Worm (Caenorhabditis elegans): ENCODE measurements around the gene C46C2.5.
A peak's percentile ranks its signal among the peaks of the same experiment; 100 is the strongest.

C46C2.5 gene

ce11 chrIV:9215824-9216223 lies 23.4 kb upstream of the C46C2.5 start:
- TF ChIP-seq lin-14 (GFP tag; optimal IDR thresholded peaks at IDR 0.05) (peak; percentile 33), dsc-1 (tag; optimal IDR thresholded peaks at IDR 0.05) (peak; percentile 32), nhr-20 (tag; optimal IDR thresholded peaks at IDR 0.05) (no peak), lsy-2 (tag; optimal IDR thresholded peaks at IDR 0.05) (no peak), isw-1 (GFP tag; IDR thresholded peaks at IDR 0.05) (no peak), egl-13 (tag; optimal IDR thresholded peaks at IDR 0.05) (peak; percentile 27), ztf-11 (tag; optimal IDR thresholded peaks at IDR 0.05) (no peak), efl-3 (GFP tag; optimal IDR thresholded peaks at IDR 0.05) (no peak), nhr-84 (tag; optimal IDR thresholded peaks at IDR 0.05) (no peak), C16A3.4 (tag; optimal IDR thresholded peaks at IDR 0.05) (no peak), nhr-28 (tag; optimal IDR thresholded peaks at IDR 0.05) (no peak), rnt-1 (tag; optimal IDR thresholded peaks at IDR 0.05) (no peak), pax-3 (tag; optimal IDR thresholded peaks at IDR 0.05) (peak; percentile 31), zag-1 (tag; optimal IDR thresholded peaks at IDR 0.05) (no peak), C34B4.2 (tag; optimal IDR thresholded peaks at IDR 0.05) (no peak), efl-1 (optimal IDR thresholded peaks at IDR 0.05) (no peak), efl-1 (GFP tag; optimal IDR thresholded peaks at IDR 0.05 in 1 of 2) (no peak), tbx-2 (tag; optimal IDR thresholded peaks at IDR 0.05) (no peak)

ce11 chrIV:9214823-9215222 lies 22.4 kb upstream of the C46C2.5 start:
- TF ChIP-seq sptf-1 (tag; optimal IDR thresholded peaks at IDR 0.05) = no peak
- TF ChIP-seq nhr-77 (tag; optimal IDR thresholded peaks at IDR 0.05) = no peak
- TF ChIP-seq pqm-1 (tag; optimal IDR thresholded peaks at IDR 0.05) = no peak
- no peak for TF ChIP-seq efl-3 (GFP tag; optimal IDR thresholded peaks at IDR 0.05)
- TF ChIP-seq unc-86 (tag; optimal IDR thresholded peaks at IDR 0.05) = no peak
- no peak for TF ChIP-seq nhr-20 (tag; optimal IDR thresholded peaks at IDR 0.05)

- no peak for TF ChIP-seq nhr-20 (tag; optimal IDR thresholded peaks at IDR 0.05)
- TF ChIP-seq nhr-47 (tag; optimal IDR thresholded peaks at IDR 0.05) = no peak
- TF ChIP-seq mab-9 (GFP tag; IDR thresholded peaks at IDR 0.05) = no peak
- no peak for TF ChIP-seq mep-1 (tag; optimal IDR thresholded peaks at IDR 0.05)
- TF ChIP-seq pqm-1 (tag; optimal IDR thresholded peaks at IDR 0.05) = no peak
- no peak for TF ChIP-seq nhr-237 (tag; optimal IDR thresholded peaks at IDR 0.05)
- no peak for TF ChIP-seq lsy-2 (tag; optimal IDR thresholded peaks at IDR 0.05)
- TF ChIP-seq ztf-11 (tag; optimal IDR thresholded peaks at IDR 0.05) = no peak
- TF ChIP-seq nhr-19 (GFP tag; conservative IDR thresholded peaks at IDR 0.05) = no peak
- TF ChIP-seq elt-3 (tag; optimal IDR thresholded peaks at IDR 0.05) = no peak
- TF ChIP-seq elt-2 (tag; optimal IDR thresholded peaks at IDR 0.05) = no peak
- no peak for TF ChIP-seq lir-3 (tag; optimal IDR thresholded peaks at IDR 0.05; ENCODE audit: poor library complexity)
- no peak for TF ChIP-seq efl-1 (optimal IDR thresholded peaks at IDR 0.05)
- peak in 1 of 2 experiments; percentile 34 for TF ChIP-seq efl-1 (GFP tag; optimal IDR thresholded peaks at IDR 0.05 in 1 of 2)
- TF ChIP-seq blmp-1 (tag; optimal IDR thresholded peaks at IDR 0.05) = peak; percentile 40
Observed at ce11 chrIV:9212121-9212520, 19.7 kb upstream of the C46C2.5 start, which contains the start of gene C46C2.6. Gene C46C2.6, plus strand, starts transcription at chrIV:9212421.

ce11 chrIV:9210841-9211240 lies 18.4 kb upstream of the C46C2.5 start:
- no peak for TF ChIP-seq aha-1 (tag; optimal IDR thresholded peaks at IDR 0.05)
- no peak for TF ChIP-seq efl-1 (optimal IDR thresholded peaks at IDR 0.05)
- peak in 1 of 2 experiments; percentile 63 for TF ChIP-seq efl-1 (GFP tag; optimal IDR thresholded peaks at IDR 0.05 in 1 of 2)

ce11 chrIV:9199939-9200202 lies 7.4 kb upstream of the C46C2.5 start, which contains the start of gene wnk-1:
Gene wnk-1, plus strand, starts transcription at chrIV:9200103.
- TF ChIP-seq isw-1 (GFP tag; IDR thresholded peaks at IDR 0.05) (no peak), nhr-12 (tag; optimal IDR thresholded peaks at IDR 0.05) (no peak), mep-1 (tag; optimal IDR thresholded peaks at IDR 0.05) (no peak), unc-98 (GFP tag; IDR thresholded peaks at IDR 0.05) (no peak), ces-1 (GFP tag; optimal IDR thresholded peaks at IDR 0.05) (no peak), lin-35 (GFP tag; optimal IDR thresholded peaks at IDR 0.05) (no peak), sup-37 (GFP tag; optimal IDR thresholded peaks at IDR 0.05) (no peak)

Data from whole organism, L1 larva.